Worm (Caenorhabditis elegans) whole organism, dauer: ENCODE data around the gene bnc-1.

Source experiments
- unc-62 ChIP-seq: sonication (generic microtip); optimal IDR thresholded peaks from 2 replicates; lab custom pipeline; 2017; ENCODE audit warnings: missing biosample characterization, missing genetic modification reagents, missing genetic modification characterization

Gene bnc-1

ce11 chrV:12276946-12277345 lies at the start of gene bnc-1:
Gene bnc-1 (minus strand): TSS chrV:12277046.
- no peak for TF ChIP-seq unc-62

ce11 chrV:12326638-12327037 lies 49.8 kb upstream of the bnc-1 start:
- no peak for TF ChIP-seq unc-62

ce11 chrV:12320274-12320839 lies 43.5 kb upstream of the bnc-1 start:
- TF ChIP-seq unc-62: no peak

- TF ChIP-seq unc-62: no peak
These were observed 41.2 kb upstream of the bnc-1 start, which contains the start of the genes R04F11.5 and R04F11.2 for ce11 chrV:12317894-12318553. Gene R04F11.5 (minus strand): TSS chrV:12318019. Gene R04F11.2 (plus strand): TSS chrV:12318381.

ce11 chrV:12317080-12317479 lies 40.2 kb upstream of the bnc-1 start, which contains the start of gene R04F11.3:
Gene R04F11.3 (minus strand): TSS chrV:12317180.
- no peak for TF ChIP-seq unc-62

ce11 chrV:12316076-12316475 lies 39.2 kb upstream of the bnc-1 start:
- no peak for TF ChIP-seq unc-62

- TF ChIP-seq unc-62: no peak
These were observed 37.6 kb upstream of the bnc-1 start for ce11 chrV:12314413-12314812.

- TF ChIP-seq unc-62: no peak
These were observed 33.4 kb upstream of the bnc-1 start, which contains the start of gene hpo-30 for ce11 chrV:12310256-12310655. Gene hpo-30 (minus strand): TSS chrV:12310356.

- no peak for TF ChIP-seq unc-62
These were observed 30.2 kb upstream of the bnc-1 start, which contains the start of gene srg-45 for ce11 chrV:12307011-12307540. Gene srg-45 (plus strand): TSS chrV:12307490.

- TF ChIP-seq unc-62: no peak
These were observed 28.8 kb upstream of the bnc-1 start for ce11 chrV:12305677-12306076.

ce11 chrV:12303453-12304077 lies 26.7 kb upstream of the bnc-1 start:
- TF ChIP-seq unc-62: no peak

- TF ChIP-seq unc-62: no peak
These were observed 25.2 kb upstream of the bnc-1 start, which contains the start of the genes frm-7 and F55C5.17 for ce11 chrV:12301985-12302591. Gene frm-7 (plus strand): TSS chrV:12302484. Gene F55C5.17 (plus strand): TSS chrV:12302541.

- no peak for TF ChIP-seq unc-62
These were observed 24.1 kb upstream of the bnc-1 start for ce11 chrV:12300780-12301460.

- no peak for TF ChIP-seq unc-62
These were observed 23.3 kb upstream of the bnc-1 start for ce11 chrV:12300166-12300565.

ce11 chrV:12299244-12299766 lies 22.5 kb upstream of the bnc-1 start:
- no peak for TF ChIP-seq unc-62

- no peak for TF ChIP-seq unc-62
These were observed 21.3 kb upstream of the bnc-1 start for ce11 chrV:12298184-12298583.
